Fruit fly (Drosophila melanogaster): ENCODE results near the gene CarT.

CarT gene

DNA sequence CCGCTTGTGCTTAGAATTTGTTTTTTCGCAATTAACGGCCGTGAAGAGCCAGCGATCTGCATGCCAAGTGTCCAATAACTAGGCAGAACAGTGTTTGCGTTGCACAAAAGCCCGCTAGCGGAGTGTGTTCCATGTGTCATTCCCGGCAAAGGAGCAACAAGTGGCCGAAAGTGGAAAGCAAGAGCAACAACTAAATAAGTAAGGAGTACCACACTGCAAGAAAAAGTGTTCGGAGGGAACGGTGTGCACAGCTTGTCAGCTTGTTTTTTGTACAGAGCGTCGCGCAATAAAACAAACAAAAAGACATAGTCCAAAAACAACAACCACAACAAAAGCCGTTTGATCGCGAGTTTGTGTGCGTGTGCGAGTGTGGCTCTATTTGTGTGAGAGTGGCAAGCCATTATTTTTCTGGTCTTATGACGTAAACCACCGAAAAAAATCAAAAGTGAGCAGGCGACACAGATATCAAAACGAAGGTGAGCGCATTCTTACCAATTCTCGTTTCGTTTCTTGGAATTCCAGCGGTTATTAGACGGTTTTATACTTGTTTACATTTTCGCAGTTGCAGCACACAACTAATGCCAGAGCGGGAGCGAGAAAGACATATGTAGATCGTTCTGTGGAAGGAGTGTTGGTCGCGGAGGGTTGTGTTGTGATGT, 28.2 kb upstream of the CarT start:
- TF ChIP-seq Sp1 (GFP tag; optimal IDR thresholded peaks at IDR 0.05): peak; percentile 13
- peak; percentile 6 for TF ChIP-seq br (GFP tag; optimal IDR thresholded peaks at IDR 0.05)
- TF ChIP-seq Vsx2 (GFP tag; optimal IDR thresholded peaks at IDR 0.05; ENCODE audit: partially characterized antibody): no peak
- no peak for TF ChIP-seq sv (GFP tag; optimal IDR thresholded peaks at IDR 0.05)
- peak; percentile 58 for TF ChIP-seq jim (GFP tag; optimal IDR thresholded peaks at IDR 0.05)
- TF ChIP-seq rgr (GFP tag; optimal IDR thresholded peaks at IDR 0.05): peak; percentile 21
- TF ChIP-seq h (GFP tag; optimal IDR thresholded peaks at IDR 0.05): peak; percentile 6

- TF ChIP-seq Jra (GFP tag; optimal IDR thresholded peaks at IDR 0.05): no peak
- TF ChIP-seq Sp1 (GFP tag; optimal IDR thresholded peaks at IDR 0.05): peak; percentile 30
- peak in 1 of 2 experiments; percentile 3 for TF ChIP-seq foxo (GFP tag; optimal IDR thresholded peaks at IDR 0.05)
- TF ChIP-seq Rel (GFP tag; optimal IDR thresholded peaks at IDR 0.05): no peak
- TF ChIP-seq Rel (tag; optimal IDR thresholded peaks at IDR 0.05): peak; percentile 37
- TF ChIP-seq br (GFP tag; optimal IDR thresholded peaks at IDR 0.05): no peak
- peak; percentile 11 for TF ChIP-seq Myc (optimal IDR thresholded peaks at IDR 0.05)
- TF ChIP-seq N (GFP tag; optimal IDR thresholded peaks at IDR 0.05): no peak
- TF ChIP-seq Mio (GFP tag; optimal IDR thresholded peaks at IDR 0.05): no peak
- TF ChIP-seq OdsH (GFP tag; optimal IDR thresholded peaks at IDR 0.05): no peak
- TF ChIP-seq h (GFP tag; optimal IDR thresholded peaks at IDR 0.05): peak; percentile 11
- peak; percentile 33 for TF ChIP-seq HLH106 (tag; optimal IDR thresholded peaks at IDR 0.05)
- TF ChIP-seq Dfd (GFP tag; optimal IDR thresholded peaks at IDR 0.05): no peak
- peak; percentile 47 for TF ChIP-seq Hnf4 (GFP tag; optimal IDR thresholded peaks at IDR 0.05)
- no peak for TF ChIP-seq Vsx2 (GFP tag; optimal IDR thresholded peaks at IDR 0.05; ENCODE audit: partially characterized antibody)
These were observed 27.7 kb upstream of the CarT start, which contains the start of the genes Rhau and dia for dm6 chr2L:20757808-20758187. TSS of gene Rhau (minus strand) at chr2L:20757985. TSS of gene dia (plus strand) at chr2L:20758144.

dm6 chr2L:20752160-20752559, 22.1 kb upstream of the CarT start, which contains the start of the genes Amacr and Ns4:
TSS of gene Amacr (minus strand) at chr2L:20752341.
TSS of gene Ns4 (plus strand) at chr2L:20752476.
- TF ChIP-seq tai (GFP tag; optimal IDR thresholded peaks at IDR 0.05): no peak
- TF ChIP-seq Mio (GFP tag; optimal IDR thresholded peaks at IDR 0.05): no peak
- no peak for TF ChIP-seq CrebA (GFP tag; optimal IDR thresholded peaks at IDR 0.05; ENCODE audit: borderline replicate concordance)
- TF ChIP-seq usp (GFP tag; optimal IDR thresholded peaks at IDR 0.05): no peak
- TF ChIP-seq ey (GFP tag; optimal IDR thresholded peaks at IDR 0.05): peak; percentile 74
- peak; percentile 70 for TF ChIP-seq h (GFP tag; optimal IDR thresholded peaks at IDR 0.05)
- no peak for TF ChIP-seq sv (GFP tag; optimal IDR thresholded peaks at IDR 0.05)
- TF ChIP-seq brk (GFP tag; optimal IDR thresholded peaks at IDR 0.05): no peak
- no peak for TF ChIP-seq CG32264 (GFP tag; optimal IDR thresholded peaks at IDR 0.05)
- TF ChIP-seq lola (GFP tag; optimal IDR thresholded peaks at IDR 0.05): no peak
- TF ChIP-seq Vsx2 (GFP tag; optimal IDR thresholded peaks at IDR 0.05; ENCODE audit: partially characterized antibody): no peak
- no peak for TF ChIP-seq Dfd (GFP tag; optimal IDR thresholded peaks at IDR 0.05)
- no peak for TF ChIP-seq pan (optimal IDR thresholded peaks at IDR 0.05)
- TF ChIP-seq Dif (GFP tag; optimal IDR thresholded peaks at IDR 0.05; ENCODE audit: partially characterized antibody): no peak
- peak; percentile 66 for TF ChIP-seq HLH106 (tag; optimal IDR thresholded peaks at IDR 0.05)
- TF ChIP-seq jim (GFP tag; optimal IDR thresholded peaks at IDR 0.05): no peak
- TF ChIP-seq Hr78 (GFP tag; optimal IDR thresholded peaks at IDR 0.05): no peak
- peak; percentile 90 for TF ChIP-seq Hnf4 (GFP tag; optimal IDR thresholded peaks at IDR 0.05)
- no peak for TF ChIP-seq dl (GFP tag; optimal IDR thresholded peaks at IDR 0.05; ENCODE audit: insufficient read depth in 1 of 2, partially characterized antibody in 2 of 2)
- peak; percentile 21 for TF ChIP-seq Jra (GFP tag; optimal IDR thresholded peaks at IDR 0.05)
- TF ChIP-seq Abd-B (GFP tag; optimal IDR thresholded peaks at IDR 0.05): no peak
- no peak for TF ChIP-seq N (GFP tag; optimal IDR thresholded peaks at IDR 0.05)
- TF ChIP-seq psq (GFP tag; optimal IDR thresholded peaks at IDR 0.05): peak; percentile 41
- peak; percentile 30 for TF ChIP-seq CG9705 (GFP tag; optimal IDR thresholded peaks at IDR 0.05)
- peak in 1 of 2 experiments; percentile 77 for TF ChIP-seq foxo (GFP tag; optimal IDR thresholded peaks at IDR 0.05)
- TF ChIP-seq rgr (GFP tag; optimal IDR thresholded peaks at IDR 0.05): peak; percentile 75
- no peak for TF ChIP-seq GATAd (GFP tag; optimal IDR thresholded peaks at IDR 0.05)
- TF ChIP-seq dmrt93B (GFP tag; optimal IDR thresholded peaks at IDR 0.05): no peak
- TF ChIP-seq Sp1 (GFP tag; optimal IDR thresholded peaks at IDR 0.05): peak; percentile 55
- no peak for TF ChIP-seq dsf (GFP tag; optimal IDR thresholded peaks at IDR 0.05; ENCODE audit: borderline replicate concordance)
- no peak for TF ChIP-seq woc (GFP tag; optimal IDR thresholded peaks at IDR 0.05)
- no peak for TF ChIP-seq Myc (optimal IDR thresholded peaks at IDR 0.05)
- peak; percentile 73 for TF ChIP-seq fru (GFP tag; optimal IDR thresholded peaks at IDR 0.05)
- peak; percentile 73 for TF ChIP-seq br (GFP tag; optimal IDR thresholded peaks at IDR 0.05)
- no peak for TF ChIP-seq sage (GFP tag; optimal IDR thresholded peaks at IDR 0.05)
- peak; percentile 60 for TF ChIP-seq OdsH (GFP tag; optimal IDR thresholded peaks at IDR 0.05)
- no peak for TF ChIP-seq Rel (GFP tag; optimal IDR thresholded peaks at IDR 0.05)
- TF ChIP-seq Rel (tag; optimal IDR thresholded peaks at IDR 0.05): peak; percentile 75
- TF ChIP-seq Hr83 (GFP tag; optimal IDR thresholded peaks at IDR 0.05; ENCODE audit: poor library complexity, severe bottlenecking): no peak

Measured in whole organism, wandering third instar larva.